Worm (Caenorhabditis elegans) whole organism, L1 larva: ENCODE measurements around the gene xpf-1.

Source experiments
- ama-1 ChIP-seq: fragments of 150-350 bp; optimal IDR thresholded peaks from 2 replicates; lab custom pipeline; 2014
- ceh-82 ChIP-seq, 3 experiments: fragments of 150-350 bp in 1 of 3; sonication (generic microtip) in 2 of 3; optimal IDR thresholded peaks; 2 replicates each; lab custom pipeline; 2014 to 2017; ENCODE audit warnings: missing biosample characterization in 3 of 3, missing genetic modification characterization in 3 of 3
- ceh-88 ChIP-seq: fragments of 200-800 bp; sonication (Bioruptor generic); IDR thresholded peaks from 2 replicates; pipeline ENCODE4 v1.3.6; 2022; ENCODE audit warnings: missing genetic modification characterization, missing compliant biosample characterization
- efl-3 ChIP-seq: fragments of 200-800 bp; sonication (Bioruptor generic); optimal IDR thresholded peaks from 2 replicates; lab custom pipeline; 2018; ENCODE audit warnings: mild to moderate bottlenecking, missing genetic modification characterization, missing compliant biosample characterization
- fkh-10 ChIP-seq: sonication (generic microtip); optimal IDR thresholded peaks from 2 replicates; lab custom pipeline; 2017; ENCODE audit warnings: missing biosample characterization, missing genetic modification reagents, missing genetic modification characterization
- lsy-2 ChIP-seq, 2 experiments: fragments of 150-350 bp; optimal IDR thresholded peaks; 2 replicates each; lab custom pipeline; 2014; ENCODE audit warnings: missing biosample characterization in 2 of 2, missing genetic modification characterization in 2 of 2
- mdl-1 ChIP-seq, 2 experiments: fragments of 150-350 bp; optimal IDR thresholded peaks; 2 replicates each; lab custom pipeline; 2014 to 2017; ENCODE audit warnings: missing biosample characterization in 2 of 2, missing genetic modification characterization in 2 of 2, inconsistent platforms in 1 of 2
- mef-2 ChIP-seq: fragments of 150-350 bp; optimal IDR thresholded peaks from 2 replicates; lab custom pipeline; 2014; ENCODE audit warnings: missing biosample characterization, missing genetic modification characterization
- nhr-77 ChIP-seq: fragments of 150-350 bp; optimal IDR thresholded peaks from 2 replicates; lab custom pipeline; 2014; ENCODE audit warnings: missing biosample characterization, missing genetic modification characterization
- rnt-1 ChIP-seq: sonication (generic microtip); optimal IDR thresholded peaks from 2 replicates; lab custom pipeline; 2016; ENCODE audit warnings: mild to moderate bottlenecking, missing genetic modification characterization, moderate library complexity, missing compliant biosample characterization
- sox-4 ChIP-seq: sonication (generic microtip); optimal IDR thresholded peaks from 2 replicates; lab custom pipeline; 2016; ENCODE audit warnings: missing genetic modification characterization, missing compliant biosample characterization
- unc-130 ChIP-seq: fragments of 150-350 bp; optimal IDR thresholded peaks from 2 replicates; lab custom pipeline; 2017; ENCODE audit warnings: missing biosample characterization, missing genetic modification characterization, inconsistent platforms
- unc-30 ChIP-seq: sonication (generic microtip); optimal IDR thresholded peaks from 2 replicates; lab custom pipeline; 2017; ENCODE audit warnings: missing biosample characterization, missing genetic modification characterization

DNA sequence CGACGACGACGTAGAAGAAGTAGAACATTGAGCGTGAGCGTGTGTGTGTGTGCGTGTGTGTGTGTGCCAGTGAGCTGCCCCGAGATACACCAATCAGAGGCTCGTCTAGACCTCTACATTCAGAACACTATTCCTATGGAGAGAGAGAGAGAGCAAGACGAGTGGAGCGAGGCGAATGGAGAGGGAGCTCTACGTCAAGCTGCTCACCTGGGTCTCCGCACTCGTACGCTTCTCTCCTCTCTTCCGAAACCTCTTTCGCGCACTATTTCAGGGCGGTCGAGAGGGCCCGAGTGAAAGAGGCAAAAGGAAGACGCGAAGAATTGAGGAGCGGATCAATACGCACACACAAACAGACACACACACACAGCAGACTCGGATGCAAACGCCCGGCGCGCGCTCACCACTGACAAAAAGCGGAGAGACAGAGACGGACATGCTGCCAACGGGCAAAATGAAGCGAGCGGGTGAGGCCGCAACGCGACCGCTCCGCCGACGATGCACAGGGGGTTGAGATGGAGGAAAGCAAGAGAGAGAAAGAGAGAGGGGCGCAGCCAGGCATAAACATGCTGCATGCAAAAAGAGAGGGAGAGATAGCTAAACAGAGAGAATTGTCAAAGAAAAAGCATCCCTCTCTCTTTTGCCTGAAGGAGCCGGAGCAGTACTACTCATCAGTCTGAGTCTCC, 53.7 kb downstream of the xpf-1 start:
- TF ChIP-seq ama-1 (lab: Kevin White, UChicago): peak; percentile 39
- TF ChIP-seq mef-2 (tag; lab: Kevin White, UChicago): peak; percentile 6
- peak; percentile 63; the same call in 1 of the 2 replicates for TF ChIP-seq ceh-88 (GFP tag; lab: Robert Waterston, UW)
- peak in 1 of 2 experiments; percentile 54 for TF ChIP-seq mdl-1 (tag; optimal IDR thresholded peaks at IDR 0.05; lab: Kevin White, UChicago)
- TF ChIP-seq rnt-1 (tag; lab: Kevin White, UChicago): peak; percentile 45
- TF ChIP-seq nhr-77 (tag; lab: Kevin White, UChicago): peak; percentile 89
- TF ChIP-seq fkh-10 (GFP tag; lab: Kevin White, UChicago): peak; percentile 55
- no peak for TF ChIP-seq efl-3 (GFP tag; lab: Kevin White, UChicago)
- peak; percentile 51 for TF ChIP-seq unc-130 (tag; lab: Kevin White, UChicago)
- no peak for TF ChIP-seq unc-30 (tag; lab: Kevin White, UChicago)
- TF ChIP-seq sox-4 (tag; lab: Kevin White, UChicago): peak; percentile 30
- peak; percentile 54 to 80 (median 73) for TF ChIP-seq ceh-82 (tag; optimal IDR thresholded peaks at IDR 0.05; lab: Kevin White, UChicago)
- TF ChIP-seq lsy-2 (tag; optimal IDR thresholded peaks at IDR 0.05; lab: Kevin White, UChicago): peak; percentile 73 to 80
